Worm (Caenorhabditis elegans) whole organism, L1 larva: ENCODE results near the gene ddr-1.

ENCODE experiments used
- C04F5.9 ChIP-seq: sonication (generic microtip); optimal IDR thresholded peaks from 2 replicates; lab custom pipeline; 2016; ENCODE audit warnings: missing genetic modification characterization, missing compliant biosample characterization
- C16A3.4 ChIP-seq: fragments of 150-350 bp; optimal IDR thresholded peaks from 2 replicates; lab custom pipeline; 2014; ENCODE audit warnings: missing biosample characterization, missing genetic modification characterization
- C34B4.2 ChIP-seq: sonication (generic microtip); optimal IDR thresholded peaks from 2 replicates; lab custom pipeline; 2017; ENCODE audit warnings: mild to moderate bottlenecking, missing genetic modification characterization, missing compliant biosample characterization
- F16B12.6 ChIP-seq: fragments of 150-350 bp; optimal IDR thresholded peaks from 2 replicates; lab custom pipeline; 2014; ENCODE audit warnings: missing biosample characterization, missing genetic modification characterization
- aly-2 ChIP-seq: fragments of 150-350 bp; optimal IDR thresholded peaks from 2 replicates; lab custom pipeline; 2014; ENCODE audit warnings: missing biosample characterization, missing genetic modification characterization
- ama-1 ChIP-seq: fragments of 150-350 bp; optimal IDR thresholded peaks from 2 replicates; lab custom pipeline; 2014
- blmp-1 ChIP-seq: fragments of 150-350 bp; optimal IDR thresholded peaks from 2 replicates; lab custom pipeline; 2014; ENCODE audit warnings: missing biosample characterization, missing genetic modification characterization
- ceh-63 ChIP-seq: fragments of 200-800 bp; sonication (Bioruptor generic); optimal IDR thresholded peaks from 2 replicates; lab custom pipeline; 2018; ENCODE audit warnings: mild to moderate bottlenecking, missing genetic modification characterization, missing compliant biosample characterization
- ceh-82 ChIP-seq, 3 experiments: fragments of 150-350 bp in 1 of 3; sonication (generic microtip) in 2 of 3; optimal IDR thresholded peaks; 2 replicates each; lab custom pipeline; 2014 to 2017; ENCODE audit warnings: missing biosample characterization in 3 of 3, missing genetic modification characterization in 3 of 3
- ceh-90 ChIP-seq: sonication (generic microtip); optimal IDR thresholded peaks from 2 replicates; lab custom pipeline; 2016; ENCODE audit warnings: missing genetic modification characterization, missing compliant biosample characterization
- dsc-1 ChIP-seq: sonication (generic microtip); optimal IDR thresholded peaks from 2 replicates; lab custom pipeline; 2016; ENCODE audit warnings: mild to moderate bottlenecking, missing genetic modification characterization, missing compliant biosample characterization
- efl-1 ChIP-seq, 4 experiments: fragments of 150-350 bp; optimal IDR thresholded peaks in 3 of 4; peaks in 1 of 4; 1 replicate in 1 of 4; 2 replicates in 3 of 4; lab custom pipeline; 2014; ENCODE audit warnings: missing biosample characterization in 2 of 4, missing genetic modification characterization in 2 of 4, missing genetic modification reagents in 2 of 4
- ets-5 ChIP-seq: fragments of 200-800 bp; sonication (Bioruptor generic); IDR thresholded peaks from 2 replicates; pipeline ENCODE4 v1.3.6; 2022; ENCODE audit warnings: missing genetic modification characterization, missing compliant biosample characterization
- fkh-10 ChIP-seq: sonication (generic microtip); optimal IDR thresholded peaks from 2 replicates; lab custom pipeline; 2017; ENCODE audit warnings: missing biosample characterization, missing genetic modification reagents, missing genetic modification characterization
- fkh-8 ChIP-seq: sonication (generic microtip); optimal IDR thresholded peaks from 2 replicates; lab custom pipeline; 2016; ENCODE audit warnings: mild to moderate bottlenecking, missing genetic modification characterization, missing compliant biosample characterization
- grh-1 ChIP-seq: fragments of 200-800 bp; sonication (Bioruptor generic); IDR thresholded peaks from 2 replicates; pipeline ENCODE4 v1.3.6; 2022; ENCODE audit warnings: missing genetic modification reagents, missing genetic modification characterization, missing compliant biosample characterization
- hlh-17 ChIP-seq: fragments of 200-800 bp; sonication (Bioruptor generic); optimal IDR thresholded peaks from 2 replicates; lab custom pipeline; 2018; ENCODE audit warnings: missing genetic modification characterization, mild to moderate bottlenecking, missing compliant biosample characterization, moderate library complexity, borderline replicate concordance
- hpl-2 ChIP-seq: fragments of 150-350 bp; optimal IDR thresholded peaks from 2 replicates; lab custom pipeline; 2014; ENCODE audit warnings: missing biosample characterization, missing genetic modification reagents, missing genetic modification characterization
- irx-1 ChIP-seq: sonication (generic microtip); optimal IDR thresholded peaks from 2 replicates; lab custom pipeline; 2016; ENCODE audit warnings: missing genetic modification characterization, missing compliant biosample characterization
- lin-13 ChIP-seq: fragments of 150-350 bp; optimal IDR thresholded peaks from 2 replicates; lab custom pipeline; 2014; ENCODE audit warnings: missing biosample characterization, missing genetic modification reagents, missing genetic modification characterization
- lin-14 ChIP-seq: fragments of 200-800 bp; sonication (Bioruptor generic); optimal IDR thresholded peaks from 2 replicates; lab custom pipeline; 2018; ENCODE audit warnings: mild to moderate bottlenecking, missing genetic modification characterization, moderate library complexity, missing compliant biosample characterization
- lin-15B ChIP-seq: fragments of 150-350 bp; sonication (generic microtip); optimal IDR thresholded peaks from 3 replicates; lab custom pipeline; 2014; ENCODE audit warnings: missing biosample characterization, missing genetic modification characterization
- lin-35 ChIP-seq, 2 experiments: fragments of 150-350 bp; optimal IDR thresholded peaks; 2 replicates each; lab custom pipeline; 2014; ENCODE audit warnings: missing biosample characterization in 2 of 2, missing genetic modification characterization in 2 of 2, missing genetic modification reagents in 2 of 2
- lir-3 ChIP-seq: sonication (generic microtip); optimal IDR thresholded peaks from 2 replicates; lab custom pipeline; 2016; ENCODE audit warnings: mild to moderate bottlenecking, missing genetic modification characterization, moderate library complexity, missing compliant biosample characterization; ENCODE audit not compliant: poor library complexity
- lsy-2 ChIP-seq, 2 experiments: fragments of 150-350 bp; optimal IDR thresholded peaks; 2 replicates each; lab custom pipeline; 2014; ENCODE audit warnings: missing biosample characterization in 2 of 2, missing genetic modification characterization in 2 of 2
- mdl-1 ChIP-seq, 2 experiments: fragments of 150-350 bp; optimal IDR thresholded peaks; 2 replicates each; lab custom pipeline; 2014 to 2017; ENCODE audit warnings: missing biosample characterization in 2 of 2, missing genetic modification characterization in 2 of 2, inconsistent platforms in 1 of 2
- mef-2 ChIP-seq: fragments of 150-350 bp; optimal IDR thresholded peaks from 2 replicates; lab custom pipeline; 2014; ENCODE audit warnings: missing biosample characterization, missing genetic modification characterization
- mep-1 ChIP-seq: fragments of 150-350 bp; optimal IDR thresholded peaks from 2 replicates; lab custom pipeline; 2014; ENCODE audit warnings: missing biosample characterization, missing genetic modification characterization
- nhr-11 ChIP-seq: fragments of 150-350 bp; optimal IDR thresholded peaks from 2 replicates; lab custom pipeline; 2014; ENCODE audit warnings: missing biosample characterization, missing genetic modification characterization
- nhr-12 ChIP-seq: sonication (generic microtip); optimal IDR thresholded peaks from 2 replicates; lab custom pipeline; 2017; ENCODE audit warnings: missing biosample characterization, missing genetic modification characterization
- nhr-20 ChIP-seq: sonication (generic microtip); optimal IDR thresholded peaks from 2 replicates; lab custom pipeline; 2016; ENCODE audit warnings: mild to moderate bottlenecking, missing genetic modification characterization, missing compliant biosample characterization
- nhr-237 ChIP-seq: fragments of 150-350 bp; optimal IDR thresholded peaks from 2 replicates; lab custom pipeline; 2014; ENCODE audit warnings: missing biosample characterization, missing genetic modification characterization
- nhr-71 ChIP-seq: sonication (generic microtip); optimal IDR thresholded peaks from 2 replicates; lab custom pipeline; 2016; ENCODE audit warnings: mild to moderate bottlenecking, missing genetic modification characterization, moderate library complexity, missing compliant biosample characterization
- nhr-77 ChIP-seq: fragments of 150-350 bp; optimal IDR thresholded peaks from 2 replicates; lab custom pipeline; 2014; ENCODE audit warnings: missing biosample characterization, missing genetic modification characterization
- nhr-84 ChIP-seq: sonication (generic microtip); optimal IDR thresholded peaks from 2 replicates; lab custom pipeline; 2017; ENCODE audit warnings: missing biosample characterization, missing genetic modification characterization
- nhr-85 ChIP-seq: sonication (generic microtip); peaks from one replicate; lab custom pipeline; 2016; ENCODE audit warnings: missing genetic modification characterization, inconsistent platforms, missing compliant biosample characterization
- nhr-90 ChIP-seq: sonication (generic microtip); optimal IDR thresholded peaks from 2 replicates; lab custom pipeline; 2016; ENCODE audit warnings: mild to moderate bottlenecking, missing genetic modification characterization, missing compliant biosample characterization; ENCODE audit not compliant: poor library complexity
- pqm-1 ChIP-seq: sonication (generic microtip); optimal IDR thresholded peaks from 3 replicates; lab custom pipeline; 2017; ENCODE audit warnings: missing biosample characterization, missing genetic modification characterization
- snpc-4 ChIP-seq: fragments of 150-350 bp; optimal IDR thresholded peaks from 2 replicates; lab custom pipeline; 2014; ENCODE audit warnings: missing biosample characterization, missing genetic modification characterization
- snu-23 ChIP-seq: sonication (generic microtip); optimal IDR thresholded peaks from 2 replicates; lab custom pipeline; 2016; ENCODE audit warnings: missing genetic modification characterization, missing compliant biosample characterization
- sox-4 ChIP-seq: sonication (generic microtip); optimal IDR thresholded peaks from 2 replicates; lab custom pipeline; 2016; ENCODE audit warnings: missing genetic modification characterization, missing compliant biosample characterization
- unc-130 ChIP-seq: fragments of 150-350 bp; optimal IDR thresholded peaks from 2 replicates; lab custom pipeline; 2017; ENCODE audit warnings: missing biosample characterization, missing genetic modification characterization, inconsistent platforms
- unc-98 ChIP-seq: fragments of 200-800 bp; sonication (Bioruptor generic); IDR thresholded peaks from 2 replicates; pipeline ENCODE4 v1.3.6; 2022; ENCODE audit warnings: missing genetic modification characterization, missing compliant biosample characterization

Gene ddr-1

DNA sequence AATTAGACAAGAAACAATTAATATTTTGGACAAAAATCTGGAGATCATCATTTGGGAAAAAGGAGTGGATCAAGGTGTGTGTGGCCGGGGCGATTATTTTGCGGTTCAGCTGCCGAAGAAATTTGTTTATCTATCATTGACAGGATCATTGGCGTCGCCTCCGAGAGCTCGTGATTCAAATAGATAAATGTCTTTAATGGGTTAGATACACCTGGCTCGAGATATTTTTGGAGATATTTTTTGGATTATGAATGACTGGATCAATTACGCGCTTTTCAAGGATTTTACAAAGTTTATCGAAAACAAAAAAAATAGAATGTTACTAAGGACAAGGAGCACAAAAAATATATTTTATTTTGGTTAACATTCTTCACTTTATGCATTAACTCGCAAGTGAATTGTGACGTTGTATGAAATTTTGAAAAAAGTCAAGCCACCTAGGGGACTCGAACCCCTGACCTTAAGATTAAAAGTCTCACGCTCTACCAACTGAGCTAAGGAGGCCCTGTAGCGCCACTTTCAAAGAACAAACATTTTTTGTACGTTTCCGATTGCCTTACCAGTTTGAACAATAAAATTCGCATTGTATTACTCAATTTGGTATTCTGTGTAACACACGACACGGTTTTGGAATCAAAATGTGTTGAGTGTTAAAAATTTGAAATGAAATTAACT, 10.1 kb upstream of the ddr-1 start, which contains the start of gene C25F6.6:
Gene C25F6.6 (minus strand): TSS at position 51 of the 675 bp plus-strand sequence.
- TF ChIP-seq fkh-8 (tag; lab: Kevin White, UChicago) (no peak), nhr-90 (tag; lab: Kevin White, UChicago) (peak; percentile 43), lin-14 (GFP tag; lab: Kevin White, UChicago) (no peak), grh-1 (no peak), ceh-90 (no peak), ceh-82 (tag; optimal IDR thresholded peaks at IDR 0.05; lab: Kevin White, UChicago) (no peak), ets-5 (GFP tag; lab: Robert Waterston, UW) (no peak), nhr-237 (tag; lab: Kevin White, UChicago) (no peak), sox-4 (tag; lab: Kevin White, UChicago) (no peak), nhr-85 (tag; lab: Kevin White, UChicago) (peak; percentile 34), lir-3 (tag; lab: Kevin White, UChicago) (no peak), ama-1 (lab: Kevin White, UChicago) (no peak), nhr-84 (tag; lab: Kevin White, UChicago) (no peak), fkh-10 (GFP tag; lab: Kevin White, UChicago) (no peak), pqm-1 (tag; lab: Kevin White, UChicago) (no peak), nhr-71 (tag; lab: Kevin White, UChicago) (no peak), mep-1 (tag; lab: Kevin White, UChicago) (no peak), hpl-2 (GFP tag; lab: Kevin White, UChicago) (no peak), lin-35 (GFP tag; optimal IDR thresholded peaks at IDR 0.05; lab: Kevin White, UChicago) (peak in 1 of 2 experiments; percentile 10), nhr-12 (tag; lab: Kevin White, UChicago) (no peak), C16A3.4 (tag; lab: Kevin White, UChicago) (peak; percentile 40), F16B12.6 (no peak), C34B4.2 (tag; lab: Kevin White, UChicago) (no peak), hlh-17 (no peak), irx-1 (tag; lab: Kevin White, UChicago) (no peak), unc-98 (GFP tag; lab: Robert Waterston, UW) (no peak), lsy-2 (tag; optimal IDR thresholded peaks at IDR 0.05; lab: Kevin White, UChicago) (no peak), blmp-1 (tag; lab: Kevin White, UChicago) (peak; percentile 4), lin-13 (no peak), mdl-1 (tag; optimal IDR thresholded peaks at IDR 0.05; lab: Kevin White, UChicago) (peak in 1 of 2 experiments; percentile 17), dsc-1 (no peak), nhr-77 (tag; lab: Kevin White, UChicago) (peak; percentile 14), snu-23 (GFP tag; lab: Kevin White, UChicago) (no peak), snpc-4 (tag; lab: Kevin White, UChicago) (no peak), C04F5.9 (no peak), nhr-11 (tag; lab: Kevin White, UChicago) (no peak), lin-15B (no peak)

DNA sequence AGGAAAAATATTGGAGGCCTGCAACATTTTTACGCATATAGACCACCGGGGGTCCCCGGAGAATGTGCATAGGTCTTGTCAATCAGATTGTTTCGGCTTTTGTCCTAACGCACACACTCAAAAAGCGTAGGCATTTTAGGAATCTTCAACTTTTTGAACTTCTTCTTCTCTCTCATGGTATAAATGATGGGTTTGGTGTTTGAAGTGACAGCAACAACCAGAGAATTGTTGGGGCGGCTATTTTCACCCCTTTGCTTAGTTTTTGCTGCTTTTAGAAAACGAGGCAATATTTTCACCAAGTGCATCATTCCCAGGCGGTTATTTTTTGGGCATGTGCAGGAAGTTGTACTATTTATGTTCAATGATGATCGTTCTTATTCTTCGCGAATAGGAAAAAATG, 9.3 kb upstream of the ddr-1 start:
- TF ChIP-seq C34B4.2 (tag; lab: Kevin White, UChicago) (no peak), lin-14 (GFP tag; lab: Kevin White, UChicago) (peak; percentile 23)

DNA sequence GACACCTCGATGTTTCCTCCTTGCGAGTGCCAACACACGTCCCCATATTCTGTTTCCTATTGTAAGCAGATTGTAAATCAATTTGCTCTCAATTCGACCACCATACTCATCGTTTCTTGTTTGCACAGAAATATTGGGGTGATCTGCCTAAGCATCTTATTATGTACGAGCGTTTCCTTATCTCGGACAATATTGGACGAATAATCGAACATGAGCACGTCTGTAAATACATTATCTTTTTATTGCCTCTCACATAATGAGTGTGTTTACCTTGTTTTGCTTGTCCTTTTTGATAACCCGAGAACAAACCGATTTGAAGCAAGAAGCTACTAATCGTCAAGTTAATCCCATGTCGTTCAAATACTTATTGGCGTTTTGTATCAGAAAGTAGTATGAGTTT, 5.9 kb upstream of the ddr-1 start:
- no peak for TF ChIP-seq ceh-63
- no peak for TF ChIP-seq aly-2 (tag; lab: Kevin White, UChicago)
- TF ChIP-seq fkh-10 (GFP tag; lab: Kevin White, UChicago) = no peak
- no peak for TF ChIP-seq unc-98 (GFP tag; lab: Robert Waterston, UW)
- TF ChIP-seq C16A3.4 (tag; lab: Kevin White, UChicago) = no peak
- no peak for TF ChIP-seq C04F5.9
- TF ChIP-seq nhr-20 (tag; lab: Kevin White, UChicago) = no peak
- no peak for TF ChIP-seq unc-130 (tag; lab: Kevin White, UChicago)
- TF ChIP-seq C34B4.2 (tag; lab: Kevin White, UChicago) = no peak
- no peak for TF ChIP-seq lin-35 (GFP tag; optimal IDR thresholded peaks at IDR 0.05; lab: Kevin White, UChicago)
- no peak for TF ChIP-seq fkh-8 (tag; lab: Kevin White, UChicago)
- TF ChIP-seq mef-2 = no peak
- TF ChIP-seq lin-13 = no peak
- TF ChIP-seq efl-1 (optimal IDR thresholded peaks at IDR 0.05; lab: Kevin White, UChicago) = no peak
- TF ChIP-seq efl-1 (GFP tag; optimal IDR thresholded peaks at IDR 0.05 in 1 of 2; lab: Kevin White, UChicago) = no peak
